Worm (Caenorhabditis elegans) whole organism, young adult: ENCODE measurements around the gene F56H11.2.

Experiments
- akir-1 ChIP-seq: fragments of 200-800 bp; sonication (Bioruptor generic); optimal IDR thresholded peaks from 2 replicates; lab custom pipeline; 2018; ENCODE audit warnings: mild to moderate bottlenecking, missing genetic modification characterization, moderate library complexity, missing compliant biosample characterization
- aptf-3 ChIP-seq: fragments of 200-800 bp; sonication (Bioruptor generic); IDR thresholded peaks from 2 replicates; pipeline ENCODE4 v1.3.6; 2022; ENCODE audit warnings: missing genetic modification characterization, missing compliant biosample characterization
- ceh-79 ChIP-seq: sonication (generic microtip); optimal IDR thresholded peaks from 2 replicates; lab custom pipeline; 2017; ENCODE audit warnings: mild to moderate bottlenecking, missing genetic modification characterization, missing compliant biosample characterization
- let-526 ChIP-seq: fragments of 200-800 bp; sonication (Bioruptor generic); IDR thresholded peaks from 2 replicates; pipeline ENCODE4 v1.3.6; 2022; ENCODE audit warnings: missing genetic modification reagents, missing genetic modification characterization, missing compliant biosample characterization
- madf-8 ChIP-seq: fragments of 200-800 bp; sonication (Bioruptor generic); conservative IDR thresholded peaks from 2 replicates; pipeline ENCODE4 v1.3.6; 2022; ENCODE audit warnings: missing genetic modification reagents, missing genetic modification characterization, missing compliant biosample characterization
- pha-4 ChIP-seq: fragments of 150-350 bp; sonication (generic microtip); optimal IDR thresholded peaks from 2 replicates; lab custom pipeline; 2014; ENCODE audit warnings: missing biosample characterization, missing genetic modification reagents, missing genetic modification characterization
- rcor-1 ChIP-seq: fragments of 200-800 bp; sonication (Bioruptor generic); IDR thresholded peaks from 2 replicates; pipeline ENCODE4 v1.3.6; 2022; ENCODE audit warnings: missing genetic modification reagents, missing genetic modification characterization, missing compliant biosample characterization
- snpc-1.1 ChIP-seq: sonication (generic microtip); optimal IDR thresholded peaks from 2 replicates; lab custom pipeline; 2017; ENCODE audit warnings: missing genetic modification characterization, mild to moderate bottlenecking, missing compliant biosample characterization, antibody characterized with exemption, moderate library complexity, missing genotype, missing genetic modification reagents; ENCODE audit not compliant: insufficient read depth
- snpc-4 ChIP-seq, 5 experiments: fragments of 150-350 bp in 1 of 5; sonication (generic microtip) in 4 of 5; optimal IDR thresholded peaks; 2 replicates each; lab custom pipeline; 2014 to 2018; ENCODE audit warnings: missing genetic modification characterization in 5 of 5, missing biosample characterization in 3 of 5, antibody characterized with exemption in 2 of 5, mild to moderate bottlenecking in 2 of 5, missing compliant biosample characterization in 2 of 5, missing genotype in 2 of 5, moderate library complexity in 2 of 5, missing genetic modification reagents in 1 of 5
- unc-62 ChIP-seq: fragments of 150-350 bp; optimal IDR thresholded peaks from 2 replicates; lab custom pipeline; 2014; ENCODE audit warnings: missing biosample characterization, missing genetic modification reagents, missing genetic modification characterization

DNA sequence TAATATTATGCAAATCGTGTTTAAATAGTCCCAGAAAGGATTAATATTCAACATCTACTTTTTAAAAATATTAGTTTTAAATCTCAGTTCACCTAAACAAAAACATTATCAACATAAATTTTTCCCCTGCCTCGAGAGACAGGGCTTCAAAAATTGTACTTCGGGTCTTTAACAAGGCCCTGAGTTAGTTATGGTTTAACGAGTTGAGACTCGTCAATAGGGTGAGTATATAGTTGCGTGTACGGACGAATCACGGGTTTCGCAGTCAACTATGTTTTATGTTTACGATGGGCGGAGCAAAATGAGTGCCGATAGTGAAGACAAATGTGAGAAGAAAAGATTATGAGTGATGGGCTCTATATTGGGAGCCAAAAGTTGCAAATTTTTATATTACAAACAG, 21.3 kb downstream of the F56H11.2 start:
- TF ChIP-seq aptf-3 (GFP tag; lab: Robert Waterston, UW) = no peak
- TF ChIP-seq unc-62 = no peak
- TF ChIP-seq snpc-4 (GFP tag; optimal IDR thresholded peaks at IDR 0.05; lab: Kevin White, UChicago) = peak; percentile 87
- peak in 3 of 4 experiments; percentile 93 to 97 (median 96) for TF ChIP-seq snpc-4 (tag; optimal IDR thresholded peaks at IDR 0.05; lab: Kevin White, UChicago)
- TF ChIP-seq rcor-1 = no peak
- no peak for TF ChIP-seq ceh-79
- no peak for TF ChIP-seq akir-1 (GFP tag; lab: Kevin White, UChicago)
- 0 out of 2 replicates have a peak, but pooled peaks have one; percentile 3 for TF ChIP-seq madf-8 (GFP tag; lab: Robert Waterston, UW)
- TF ChIP-seq pha-4 (tag; lab: Kevin White, UChicago) = no peak
- TF ChIP-seq let-526 = no peak
- TF ChIP-seq snpc-1.1 = peak; percentile 96
